Worm (Caenorhabditis elegans) whole organism, late embryonic: ENCODE measurements around the gene K08E4.2.

Experiments
- F13H6.1 ChIP-seq: sonication (generic microtip); optimal IDR thresholded peaks from 2 replicates; lab custom pipeline; 2016; ENCODE audit warnings: missing genetic modification characterization, missing compliant biosample characterization
- Y22D7AL.16 ChIP-seq: sonication (generic microtip); optimal IDR thresholded peaks from 2 replicates; lab custom pipeline; 2016; ENCODE audit warnings: missing genetic modification characterization, missing compliant biosample characterization
- ama-1 ChIP-seq: fragments of 150-350 bp; optimal IDR thresholded peaks from 2 replicates; lab custom pipeline; 2014
- ceh-14 ChIP-seq: sonication (generic microtip); optimal IDR thresholded peaks from 2 replicates; lab custom pipeline; 2016; ENCODE audit warnings: missing genotype, missing genetic modification characterization, missing compliant biosample characterization
- ceh-18 ChIP-seq: sonication (generic microtip); optimal IDR thresholded peaks from 2 replicates; lab custom pipeline; 2016; ENCODE audit warnings: missing genetic modification characterization, missing compliant biosample characterization
- ceh-2 ChIP-seq: sonication (generic microtip); optimal IDR thresholded peaks from 2 replicates; lab custom pipeline; 2016; ENCODE audit warnings: missing genotype, missing genetic modification characterization, missing compliant biosample characterization
- ceh-24 ChIP-seq: sonication (generic microtip); optimal IDR thresholded peaks from 2 replicates; lab custom pipeline; 2016; ENCODE audit warnings: mild to moderate bottlenecking, missing genetic modification characterization, missing compliant biosample characterization
- ceh-30 ChIP-seq: fragments of 150-350 bp; optimal IDR thresholded peaks from 2 replicates; lab custom pipeline; 2014; ENCODE audit warnings: missing biosample characterization, missing genetic modification characterization
- ceh-34 ChIP-seq: sonication (generic microtip); optimal IDR thresholded peaks from 2 replicates; lab custom pipeline; 2016; ENCODE audit warnings: mild to moderate bottlenecking, missing genetic modification characterization, missing compliant biosample characterization
- ceh-45 ChIP-seq: fragments of 200-800 bp; sonication (Bioruptor generic); IDR thresholded peaks from 2 replicates; pipeline ENCODE4 v1.3.6; 2022; ENCODE audit warnings: missing genetic modification reagents, missing genetic modification characterization, missing compliant biosample characterization
- ceh-48 ChIP-seq: sonication (generic microtip); optimal IDR thresholded peaks from 2 replicates; lab custom pipeline; 2016; ENCODE audit warnings: missing genetic modification characterization, inconsistent platforms, missing compliant biosample characterization
- che-1 ChIP-seq: sonication (generic microtip); optimal IDR thresholded peaks from 2 replicates; lab custom pipeline; 2016; ENCODE audit warnings: mild to moderate bottlenecking, missing genetic modification characterization, missing compliant biosample characterization
- elt-2 ChIP-seq: sonication (generic microtip); optimal IDR thresholded peaks from 2 replicates; lab custom pipeline; 2016; ENCODE audit warnings: missing genetic modification reagents, missing genetic modification characterization, missing compliant biosample characterization
- elt-4 ChIP-seq: sonication (generic microtip); optimal IDR thresholded peaks from 2 replicates; lab custom pipeline; 2016; ENCODE audit warnings: missing genetic modification characterization, missing compliant biosample characterization
- ets-4 ChIP-seq: sonication (generic microtip); optimal IDR thresholded peaks from 2 replicates; lab custom pipeline; 2016; ENCODE audit warnings: missing genetic modification characterization, missing compliant biosample characterization
- fax-1 ChIP-seq: sonication (generic microtip); optimal IDR thresholded peaks from 2 replicates; lab custom pipeline; 2016; ENCODE audit warnings: missing genotype, missing genetic modification characterization, missing compliant biosample characterization
- fkh-6 ChIP-seq: sonication (generic microtip); optimal IDR thresholded peaks from 2 replicates; lab custom pipeline; 2016; ENCODE audit warnings: missing genetic modification characterization, missing compliant biosample characterization
- gmeb-2 ChIP-seq: sonication (generic microtip); optimal IDR thresholded peaks from 2 replicates; lab custom pipeline; 2016; ENCODE audit warnings: missing genetic modification characterization, inconsistent platforms, missing compliant biosample characterization
- hlh-15 ChIP-seq: sonication (generic microtip); optimal IDR thresholded peaks from 2 replicates; lab custom pipeline; 2016; ENCODE audit warnings: missing genetic modification characterization, missing compliant biosample characterization
- hlh-8 ChIP-seq: sonication (generic microtip); optimal IDR thresholded peaks from 2 replicates; lab custom pipeline; 2016; ENCODE audit warnings: missing genotype, missing genetic modification characterization, missing compliant biosample characterization
- lin-11 ChIP-seq: fragments of 200-800 bp; sonication (Bioruptor generic); optimal IDR thresholded peaks from 2 replicates; lab custom pipeline; 2018; ENCODE audit warnings: mild to moderate bottlenecking, missing genetic modification characterization, missing compliant biosample characterization
- mec-3 ChIP-seq: sonication (generic microtip); optimal IDR thresholded peaks from 2 replicates; lab custom pipeline; 2016; ENCODE audit warnings: borderline replicate concordance, missing genetic modification characterization, missing compliant biosample characterization
- nfya-1 ChIP-seq: sonication (generic microtip); optimal IDR thresholded peaks from 2 replicates; lab custom pipeline; 2017; ENCODE audit warnings: missing genetic modification characterization, mild to moderate bottlenecking, missing compliant biosample characterization, antibody characterized with exemption, moderate library complexity
- nhr-11 ChIP-seq: fragments of 150-350 bp; optimal IDR thresholded peaks from 2 replicates; lab custom pipeline; 2014; ENCODE audit warnings: missing biosample characterization, missing genetic modification characterization
- npax-4 ChIP-seq: sonication (generic microtip); optimal IDR thresholded peaks from 2 replicates; lab custom pipeline; 2016; ENCODE audit warnings: missing genetic modification characterization, missing compliant biosample characterization
- pax-1 ChIP-seq: fragments of 150-350 bp; optimal IDR thresholded peaks from 2 replicates; lab custom pipeline; 2014; ENCODE audit warnings: missing biosample characterization, missing genetic modification characterization
- pha-4 ChIP-seq: fragments of 150-350 bp; optimal IDR thresholded peaks from 2 replicates; lab custom pipeline; 2018; ENCODE audit warnings: missing biosample characterization, missing genetic modification reagents, missing genetic modification characterization
- pros-1 ChIP-seq: fragments of 150-350 bp; optimal IDR thresholded peaks from 2 replicates; lab custom pipeline; 2014; ENCODE audit warnings: missing biosample characterization, missing genetic modification reagents, missing genetic modification characterization
- ref-2 ChIP-seq: sonication (generic microtip); optimal IDR thresholded peaks from 2 replicates; lab custom pipeline; 2016; ENCODE audit warnings: missing genetic modification characterization, missing compliant biosample characterization
- rnt-1 ChIP-seq: sonication (generic microtip); optimal IDR thresholded peaks from 2 replicates; lab custom pipeline; 2016; ENCODE audit warnings: missing genetic modification characterization, missing compliant biosample characterization
- sdc-2 ChIP-seq: sonication (generic microtip); optimal IDR thresholded peaks from 2 replicates; lab custom pipeline; 2016; ENCODE audit warnings: missing genotype, missing genetic modification characterization, missing compliant biosample characterization
- syd-9 ChIP-seq: sonication (generic microtip); optimal IDR thresholded peaks from 2 replicates; lab custom pipeline; 2016; ENCODE audit warnings: mild to moderate bottlenecking, missing genetic modification characterization, moderate library complexity, missing compliant biosample characterization
- tbx-2 ChIP-seq: sonication (generic microtip); optimal IDR thresholded peaks from 2 replicates; lab custom pipeline; 2016; ENCODE audit warnings: missing genetic modification characterization, missing compliant biosample characterization
- tbx-7 ChIP-seq: sonication (generic microtip); optimal IDR thresholded peaks from 2 replicates; lab custom pipeline; 2016; ENCODE audit warnings: missing genotype, missing genetic modification characterization, missing compliant biosample characterization
- ttx-3 ChIP-seq: sonication (generic microtip); optimal IDR thresholded peaks from 2 replicates; lab custom pipeline; 2016; ENCODE audit warnings: missing genetic modification reagents, missing genetic modification characterization, missing compliant biosample characterization
- unc-3 ChIP-seq, 2 experiments: fragments of 200-800 bp in 1 of 2; sonication (Bioruptor generic) in 1 of 2; sonication (generic microtip) in 1 of 2; conservative IDR thresholded peaks in 1 of 2; optimal IDR thresholded peaks in 1 of 2; 2 replicates each; pipeline versions ENCODE4 v1.3.6 to Lab custom; 2016 to 2022; ENCODE audit warnings: missing compliant biosample characterization in 2 of 2, missing genetic modification characterization in 2 of 2, missing genetic modification reagents in 1 of 2
- unc-42 ChIP-seq: sonication (generic microtip); optimal IDR thresholded peaks from 2 replicates; lab custom pipeline; 2016; ENCODE audit warnings: missing genotype, missing genetic modification characterization, missing compliant biosample characterization
- unc-55 ChIP-seq: sonication (generic microtip); optimal IDR thresholded peaks from 2 replicates; lab custom pipeline; 2017; ENCODE audit warnings: missing biosample characterization, missing genetic modification reagents, missing genetic modification characterization
- unc-86 ChIP-seq: sonication (generic microtip); optimal IDR thresholded peaks from 2 replicates; lab custom pipeline; 2016; ENCODE audit warnings: missing genetic modification characterization, missing compliant biosample characterization
- zip-5 ChIP-seq: sonication (generic microtip); optimal IDR thresholded peaks from 2 replicates; lab custom pipeline; 2016; ENCODE audit warnings: missing genetic modification characterization, missing compliant biosample characterization

Gene K08E4.2

DNA sequence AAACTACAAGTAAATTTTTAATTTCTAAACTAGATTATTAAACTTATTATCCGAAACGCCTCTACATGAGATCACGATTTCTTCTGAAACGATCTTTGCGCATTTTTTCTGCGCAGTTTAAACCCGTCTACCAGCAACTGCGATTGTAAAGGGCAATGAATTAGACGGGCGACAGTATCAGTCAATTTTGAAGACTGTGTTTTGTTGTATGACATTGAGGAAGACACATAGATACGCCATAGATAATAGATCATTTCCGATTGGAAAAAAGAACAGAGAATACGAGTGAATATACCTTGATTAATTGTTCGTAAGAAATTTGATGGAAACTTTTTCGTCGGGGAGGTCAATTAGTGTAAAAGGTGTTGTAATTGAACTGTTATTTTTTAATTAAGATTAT, 35.1 kb downstream of the K08E4.2 start:
- TF ChIP-seq unc-55 (GFP tag; lab: Kevin White, UChicago), result no peak
- TF ChIP-seq pros-1 (tag; lab: Kevin White, UChicago), result no peak
- no peak for TF ChIP-seq tbx-7 (tag; lab: Kevin White, UChicago)

DNA sequence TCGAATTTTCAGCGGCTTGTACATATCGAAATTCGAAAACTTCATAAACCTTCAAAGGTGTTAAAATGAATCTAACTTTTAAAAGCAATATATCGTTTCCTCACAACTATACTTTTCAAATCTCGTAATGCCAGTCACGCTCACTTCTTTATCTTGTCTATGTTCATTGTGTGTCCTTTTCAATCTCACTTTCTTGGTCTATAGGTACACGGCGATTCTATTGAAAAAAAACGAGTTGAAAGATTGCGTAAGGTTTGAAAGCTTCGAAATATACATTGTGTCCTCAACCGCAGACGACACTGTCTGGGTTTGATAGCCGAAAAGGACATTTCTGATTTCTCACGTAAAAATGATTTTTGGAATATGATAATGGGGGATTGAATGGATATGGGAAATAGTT, 37.5 kb downstream of the K08E4.2 start:
- TF ChIP-seq ceh-34 (tag; lab: Kevin White, UChicago) (no peak), ceh-24 (tag; lab: Kevin White, UChicago) (no peak), elt-4 (tag; lab: Kevin White, UChicago) (no peak), ttx-3 (tag; lab: Kevin White, UChicago) (no peak), F13H6.1 (tag; lab: Kevin White, UChicago) (no peak), ceh-30 (tag; lab: Kevin White, UChicago) (no peak), ceh-45 (no peak)

DNA sequence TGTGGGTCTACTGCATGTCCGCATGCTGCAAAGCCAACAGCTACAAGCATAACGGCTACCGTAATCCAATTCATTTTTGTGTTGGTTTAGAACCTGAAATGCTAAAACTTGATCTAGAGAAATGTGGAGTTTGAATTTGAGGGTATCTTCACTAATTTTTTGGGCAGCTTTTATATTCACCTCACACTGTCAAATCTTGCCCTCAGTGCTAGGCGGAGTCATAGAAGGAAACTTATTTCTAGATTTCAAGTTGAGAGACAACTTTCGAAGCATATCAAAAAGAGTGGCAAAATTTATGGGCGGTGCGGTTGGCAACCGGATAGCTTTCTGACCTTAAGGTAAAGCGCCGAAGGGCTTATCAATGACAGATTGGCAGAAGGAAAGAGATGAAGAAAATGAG, 40.9 kb downstream of the K08E4.2 start, which contains the start of gene lips-6:
Gene lips-6 (minus strand): TSS at position 101 of the 400 bp plus-strand sequence.
- no peak for TF ChIP-seq zip-5
- TF ChIP-seq ceh-34 (tag; lab: Kevin White, UChicago), result no peak

DNA sequence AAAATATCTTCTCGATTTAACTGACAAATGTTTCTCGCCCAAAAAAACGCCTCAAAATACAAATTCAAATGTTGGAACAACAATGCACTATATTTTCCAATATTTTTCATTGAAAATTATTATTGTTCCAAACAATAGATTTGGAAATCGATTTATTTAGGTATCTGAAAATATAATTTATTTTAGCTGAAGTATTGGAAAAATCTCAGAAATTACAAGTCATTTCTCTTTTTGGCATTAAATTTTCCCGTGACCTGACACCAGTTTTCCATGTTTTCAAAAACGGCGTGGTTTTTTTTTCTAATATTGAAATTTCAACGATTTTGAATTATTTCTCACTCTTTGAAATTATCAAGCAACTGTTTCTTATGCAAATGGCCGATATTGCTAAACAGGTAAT, 43.3 kb downstream of the K08E4.2 start, which contains the start of gene spe-17:
Gene spe-17 (plus strand): TSS at position 301 of the 400 bp plus-strand sequence.
- TF ChIP-seq ceh-2 (tag; lab: Kevin White, UChicago) (no peak), fkh-6 (tag; lab: Kevin White, UChicago) (no peak), ceh-18 (tag; lab: Kevin White, UChicago) (no peak), lin-11 (tag; lab: Kevin White, UChicago) (no peak), pax-1 (tag; lab: Kevin White, UChicago) (no peak), ets-4 (tag; lab: Kevin White, UChicago) (no peak), ama-1 (no peak), npax-4 (tag; lab: Kevin White, UChicago) (no peak)
- TF ChIP-seq, all 69 proteins: peak for 0

DNA sequence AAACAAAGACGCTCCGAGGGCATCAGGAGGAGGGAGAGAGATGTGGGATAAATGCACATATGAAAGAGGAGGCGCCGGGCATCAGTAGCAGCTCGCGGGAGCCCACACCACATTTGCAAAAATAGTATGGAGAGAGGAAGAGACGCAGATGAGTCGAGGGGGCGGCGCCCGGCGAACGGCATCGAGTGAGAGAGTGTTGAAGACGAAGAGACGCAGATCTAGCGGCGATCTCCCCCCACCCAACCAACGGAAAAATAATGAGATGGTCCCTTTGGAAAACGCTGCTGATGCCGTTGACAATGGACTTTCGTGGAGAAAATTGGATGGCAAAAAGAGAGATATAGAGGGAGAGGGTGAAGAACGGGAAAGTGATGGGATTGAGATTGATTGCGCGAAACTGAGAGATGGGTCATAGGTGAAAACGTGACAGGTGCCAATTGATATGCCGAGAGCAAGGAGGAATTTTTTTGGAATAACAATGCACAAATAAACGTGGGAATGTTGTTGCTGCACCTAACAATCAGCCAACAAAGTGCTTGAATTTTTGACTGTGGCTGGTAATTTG, 43.9 kb downstream of the K08E4.2 start:
- TF ChIP-seq ceh-18 (tag; lab: Kevin White, UChicago) (peak; percentile 33), rnt-1 (peak; percentile 71), ceh-24 (tag; lab: Kevin White, UChicago) (no peak), nfya-1 (peak; percentile 8), ceh-14 (tag; lab: Kevin White, UChicago) (peak; percentile 36), pha-4 (tag; lab: Kevin White, UChicago) (no peak), unc-55 (GFP tag; lab: Kevin White, UChicago) (peak; percentile 51), unc-3 (GFP tag; conservative IDR thresholded peaks at IDR 0.05; lab: Robert Waterston, UW) (no peak), unc-3 (tag; optimal IDR thresholded peaks at IDR 0.05; lab: Kevin White, UChicago) (no peak)

DNA sequence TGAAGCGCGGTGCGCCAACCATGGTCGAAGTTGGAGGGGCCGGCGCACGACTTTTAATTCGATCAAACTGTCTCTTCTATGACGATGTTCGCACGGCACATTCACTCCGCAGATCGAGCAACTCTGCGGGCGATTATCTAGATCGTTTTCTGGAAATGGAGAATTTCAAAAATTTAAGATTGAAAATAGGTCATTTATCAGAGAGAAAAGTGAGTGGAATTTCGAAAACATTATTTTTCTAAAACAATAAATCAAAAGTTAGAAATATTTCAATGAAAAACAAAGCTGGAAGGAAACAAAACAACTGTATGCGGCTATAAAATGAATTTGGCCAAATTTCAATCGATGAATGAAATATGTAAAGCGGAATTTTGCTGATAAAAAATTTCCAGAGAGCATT, 45.6 kb downstream of the K08E4.2 start, which contains the start of the genes ZK617.26 and unc-22:
Gene ZK617.26 (minus strand): TSS at position 101 of the 400 bp plus-strand sequence.
Gene unc-22 (minus strand): TSS at position 149 of the 400 bp plus-strand sequence.
- no peak for TF ChIP-seq nhr-11
- TF ChIP-seq Y22D7AL.16 (tag; lab: Kevin White, UChicago), result no peak
- TF ChIP-seq ceh-48 (tag; lab: Kevin White, UChicago), result no peak
- no peak for TF ChIP-seq elt-2 (tag; lab: Kevin White, UChicago)
- no peak for TF ChIP-seq hlh-15

DNA sequence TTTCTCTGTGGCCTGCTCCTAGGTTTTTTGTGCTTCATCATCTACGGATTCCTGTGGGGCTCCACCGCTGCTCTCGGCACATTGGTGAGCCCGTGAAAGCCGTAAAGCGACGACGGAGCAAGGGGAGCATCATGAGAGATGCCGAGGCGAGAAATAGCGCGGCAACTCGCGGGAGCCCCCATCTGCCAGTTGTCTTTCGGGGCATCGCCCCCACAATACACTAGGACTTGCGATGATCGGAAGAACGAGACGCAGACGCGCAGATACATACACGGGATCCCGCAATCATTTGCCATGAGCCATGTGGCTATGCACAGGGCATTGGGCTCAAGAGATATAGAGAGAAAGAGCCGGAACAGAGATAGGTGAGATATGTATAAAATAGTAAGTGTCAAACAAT, 46.1 kb downstream of the K08E4.2 start:
- TF ChIP-seq ceh-14 (tag; lab: Kevin White, UChicago), result peak; percentile 22
- no peak for TF ChIP-seq mec-3
- TF ChIP-seq ceh-18 (tag; lab: Kevin White, UChicago), result peak; percentile 91
- TF ChIP-seq sdc-2 (tag; lab: Kevin White, UChicago), result peak; percentile 4
- peak; percentile 36 for TF ChIP-seq hlh-8 (tag; lab: Kevin White, UChicago)
- TF ChIP-seq ref-2, result no peak
- no peak for TF ChIP-seq elt-2 (tag; lab: Kevin White, UChicago)
- no peak for TF ChIP-seq unc-86
- no peak for TF ChIP-seq pax-1 (tag; lab: Kevin White, UChicago)
- peak; percentile 45 for TF ChIP-seq unc-55 (GFP tag; lab: Kevin White, UChicago)
- no peak for TF ChIP-seq fax-1
- TF ChIP-seq unc-42, result no peak
- TF ChIP-seq che-1 (tag; lab: Kevin White, UChicago), result no peak
- TF ChIP-seq syd-9 (tag; lab: Kevin White, UChicago), result peak; percentile 48
- TF ChIP-seq gmeb-2 (tag; lab: Kevin White, UChicago), result no peak
- peak; percentile 38 for TF ChIP-seq tbx-2 (tag; lab: Kevin White, UChicago)
- TF ChIP-seq rnt-1, result peak; percentile 76
- peak; percentile 6 for TF ChIP-seq nfya-1
